Fruit fly (Drosophila melanogaster) whole organism, embryonic: ENCODE data around the gene Sidpn.
A peak's percentile ranks its signal among the peaks of the same experiment; 100 is the strongest.

Experiments used
- Adf1 ChIP-seq: fragments of 200-800 bp; sonication (Bioruptor generic); IDR thresholded peaks from 2 replicates; pipeline ENCODE4 v1.3.6; 2022; ENCODE audit warnings: missing biosample characterization, missing genetic modification characterization
- BtbVII ChIP-seq: fragments of 200-800 bp; sonication (Bioruptor generic); optimal IDR thresholded peaks from 3 replicates; lab custom pipeline; 2017; ENCODE audit warnings: missing biosample characterization, mild to moderate bottlenecking, missing genetic modification characterization
- Bteb2 ChIP-seq: fragments of 200-800 bp; sonication (Bioruptor generic); optimal IDR thresholded peaks from 2 replicates; lab custom pipeline; 2016; ENCODE audit warnings: missing biosample characterization, missing genetic modification characterization
- CG10543 ChIP-seq: fragments of 200-800 bp; sonication (Bioruptor generic); optimal IDR thresholded peaks from 3 replicates; lab custom pipeline; 2017; ENCODE audit warnings: missing biosample characterization, mild to moderate bottlenecking, missing genetic modification characterization, moderate library complexity
- CG11247 ChIP-seq: fragments of 200-800 bp; sonication (Bioruptor generic); IDR thresholded peaks from 2 replicates; pipeline ENCODE4 v1.3.6; 2022; ENCODE audit warnings: missing biosample characterization, missing genetic modification characterization
- CG11504 ChIP-seq: fragments of 200-800 bp; sonication (Bioruptor generic); optimal IDR thresholded peaks from 3 replicates; lab custom pipeline; 2019; ENCODE audit warnings: missing biosample characterization, mild to moderate bottlenecking, missing genetic modification characterization, moderate library complexity
- CG11696 ChIP-seq: fragments of 200-800 bp; sonication (Bioruptor generic); IDR thresholded peaks from 2 replicates; pipeline ENCODE4 v1.3.6; 2022; ENCODE audit warnings: missing biosample characterization, missing genetic modification characterization
- CG1233 ChIP-seq: fragments of 200-800 bp; sonication (Bioruptor generic); optimal IDR thresholded peaks from 4 replicates; lab custom pipeline; 2018; ENCODE audit warnings: missing biosample characterization, mild to moderate bottlenecking, missing genetic modification characterization
- CG13287 ChIP-seq: fragments of 200-800 bp; sonication (Bioruptor generic); IDR thresholded peaks from 2 replicates; pipeline ENCODE4 v1.3.6; 2022; ENCODE audit warnings: missing biosample characterization, missing genetic modification characterization; ENCODE audit not compliant: partially characterized antibody
- CG13894 ChIP-seq: fragments of 200-800 bp; sonication (Bioruptor generic); optimal IDR thresholded peaks from 3 replicates; lab custom pipeline; 2018; ENCODE audit warnings: missing biosample characterization, mild to moderate bottlenecking, missing genetic modification characterization, moderate library complexity
- CG15073 ChIP-seq: fragments of 200-800 bp; sonication (Bioruptor generic); optimal IDR thresholded peaks from 2 replicates; lab custom pipeline; 2016; ENCODE audit warnings: missing biosample characterization, missing genetic modification characterization
- CG1603 ChIP-seq: fragments of 200-800 bp; sonication (Bioruptor generic); optimal IDR thresholded peaks from 2 replicates; lab custom pipeline; 2019; ENCODE audit warnings: missing biosample characterization, mild to moderate bottlenecking, missing genetic modification characterization, moderate library complexity
- CG18011 ChIP-seq: fragments of 200-800 bp; sonication (Bioruptor generic); optimal IDR thresholded peaks from 2 replicates; lab custom pipeline; 2017; ENCODE audit warnings: missing biosample characterization, missing genetic modification characterization, mild to moderate bottlenecking, moderate library complexity, missing genotype
- CG32767 ChIP-seq: fragments of 200-800 bp; sonication (Bioruptor generic); IDR thresholded peaks from 2 replicates; pipeline ENCODE4 v1.3.6; 2022; ENCODE audit warnings: missing biosample characterization, missing genetic modification characterization
- CG4360 ChIP-seq: fragments of 200-800 bp; sonication (Bioruptor generic); IDR thresholded peaks from 2 replicates; pipeline ENCODE4 v1.3.6; 2022; ENCODE audit warnings: missing biosample characterization, missing genetic modification characterization
- CG6175 ChIP-seq: fragments of 200-800 bp; sonication (Bioruptor generic); IDR thresholded peaks from 3 replicates; pipeline ENCODE4 v1.3.6; 2022; ENCODE audit warnings: missing biosample characterization, missing genetic modification characterization
- CG6654 ChIP-seq: fragments of 200-800 bp; sonication (Bioruptor generic); optimal IDR thresholded peaks from 2 replicates; lab custom pipeline; 2017; ENCODE audit warnings: missing biosample characterization, mild to moderate bottlenecking, missing genetic modification characterization
- CG8281 ChIP-seq: fragments of 200-800 bp; sonication (Bioruptor generic); optimal IDR thresholded peaks from 2 replicates; lab custom pipeline; 2018; ENCODE audit warnings: missing biosample characterization, mild to moderate bottlenecking, missing genetic modification characterization, moderate library complexity
- CG8478 ChIP-seq: fragments of >200 bp; optimal IDR thresholded peaks from 2 replicates; lab custom pipeline; 2018
- Deaf1 ChIP-seq: fragments of 200-800 bp; optimal IDR thresholded peaks from 3 replicates; lab custom pipeline; 2019; ENCODE audit warnings: missing biosample characterization, mild to moderate bottlenecking, missing genetic modification characterization, moderate library complexity
- Drgx ChIP-seq: fragments of 200-800 bp; sonication (Bioruptor generic); IDR thresholded peaks from 2 replicates; pipeline ENCODE4 v1.3.6; 2022; ENCODE audit warnings: missing biosample characterization, missing genetic modification characterization
- Hey ChIP-seq: fragments of 200-800 bp; sonication (Bioruptor generic); optimal IDR thresholded peaks from 3 replicates; lab custom pipeline; 2018; ENCODE audit warnings: missing biosample characterization, mild to moderate bottlenecking, missing genetic modification characterization
- Hmx ChIP-seq: fragments of 200-800 bp; sonication (Bioruptor generic); optimal IDR thresholded peaks from 2 replicates; lab custom pipeline; 2016; ENCODE audit warnings: missing biosample characterization, missing genetic modification characterization
- Hr51 ChIP-seq, 2 experiments: fragments of 200-800 bp; sonication (Bioruptor generic); optimal IDR thresholded peaks; 2 replicates in 1 of 2; 3 replicates in 1 of 2; lab custom pipeline; 2016 to 2018; ENCODE audit warnings: missing biosample characterization in 2 of 2, missing genetic modification characterization in 2 of 2, mild to moderate bottlenecking in 1 of 2, moderate library complexity in 1 of 2
- Lhr ChIP-seq: fragments of 200-800 bp; sonication (Bioruptor generic); optimal IDR thresholded peaks from 3 replicates; lab custom pipeline; 2017; ENCODE audit warnings: mild to moderate bottlenecking, missing biosample characterization, missing genetic modification reagents, missing genetic modification characterization
- Med ChIP-seq: fragments of 200-800 bp; sonication (Bioruptor generic); peaks from one replicate; lab custom pipeline; 2016; ENCODE audit warnings: missing biosample characterization, missing genetic modification characterization, mild to moderate bottlenecking, inconsistent platforms, moderate library complexity
- Neu2 ChIP-seq: fragments of 200-800 bp; sonication (Bioruptor generic); optimal IDR thresholded peaks from 3 replicates; lab custom pipeline; 2016; ENCODE audit warnings: missing biosample characterization, missing genetic modification characterization, borderline replicate concordance
- Sry-β ChIP-seq: fragments of 200-800 bp; sonication (Bioruptor generic); optimal IDR thresholded peaks from 2 replicates; lab custom pipeline; 2018; ENCODE audit warnings: missing biosample characterization, mild to moderate bottlenecking, missing genetic modification characterization, moderate library complexity
- Usf ChIP-seq: fragments of 200-800 bp; sonication (Bioruptor generic); optimal IDR thresholded peaks from 2 replicates; lab custom pipeline; 2017; ENCODE audit warnings: missing genotype, missing biosample characterization, missing genetic modification characterization
- abd-A ChIP-seq: fragments of 200-800 bp; sonication (Bioruptor generic); optimal IDR thresholded peaks from 3 replicates; lab custom pipeline; 2019; ENCODE audit warnings: missing biosample characterization, mild to moderate bottlenecking, missing genetic modification characterization, moderate library complexity
- cad ChIP-seq: fragments of >200 bp; optimal IDR thresholded peaks from 2 replicates; lab custom pipeline; 2017; ENCODE audit warnings: missing biosample characterization, missing genetic modification characterization
- cg ChIP-seq: fragments of 200-800 bp; sonication (Bioruptor generic); optimal IDR thresholded peaks from 3 replicates; lab custom pipeline; 2019; ENCODE audit warnings: missing biosample characterization, mild to moderate bottlenecking, missing genetic modification characterization, moderate library complexity
- chinmo ChIP-seq: fragments of 200-800 bp; sonication (Bioruptor generic); IDR thresholded peaks from 4 replicates; pipeline ENCODE4 v1.3.6; 2022; ENCODE audit warnings: missing biosample characterization, missing genetic modification characterization; ENCODE audit not compliant: partially characterized antibody
- crol ChIP-seq: fragments of 200-800 bp; sonication (Bioruptor generic); IDR thresholded peaks from 2 replicates; pipeline ENCODE4 v1.3.6; 2022; ENCODE audit warnings: missing biosample characterization, missing genetic modification characterization
- fd96Cb ChIP-seq: fragments of 200-800 bp; sonication (Bioruptor generic); optimal IDR thresholded peaks from 2 replicates; lab custom pipeline; 2018; ENCODE audit warnings: missing biosample characterization, mild to moderate bottlenecking, missing genetic modification characterization, moderate library complexity
- hbn ChIP-seq: fragments of 200-800 bp; sonication (Bioruptor generic); IDR thresholded peaks from 2 replicates; pipeline ENCODE4 v1.3.6; 2022; ENCODE audit warnings: missing biosample characterization, missing genetic modification characterization; ENCODE audit not compliant: partially characterized antibody
- mirr ChIP-seq: fragments of 200-800 bp; sonication (Bioruptor generic); optimal IDR thresholded peaks from 3 replicates; lab custom pipeline; 2018; ENCODE audit warnings: missing biosample characterization, mild to moderate bottlenecking, missing genetic modification characterization
- nom ChIP-seq: fragments of 200-800 bp; sonication (Bioruptor generic); optimal IDR thresholded peaks from 2 replicates; lab custom pipeline; 2017; ENCODE audit warnings: missing biosample characterization, missing genetic modification characterization, mild to moderate bottlenecking, moderate library complexity, missing genetic modification reagents
- ranshi ChIP-seq: fragments of 200-800 bp; sonication (Bioruptor generic); IDR thresholded peaks from 2 replicates; pipeline ENCODE4 v1.3.6; 2022; ENCODE audit warnings: missing biosample characterization, missing genetic modification characterization
- ro ChIP-seq: fragments of 200-800 bp; sonication (Bioruptor generic); IDR thresholded peaks from 2 replicates; pipeline ENCODE4 v1.3.6; 2022; ENCODE audit warnings: missing biosample characterization, missing genetic modification characterization
- schlank ChIP-seq: fragments of 200-800 bp; sonication (Bioruptor generic); optimal IDR thresholded peaks from 2 replicates; lab custom pipeline; 2018; ENCODE audit warnings: missing biosample characterization, mild to moderate bottlenecking, missing genetic modification characterization
- scrt ChIP-seq: fragments of 200-800 bp; sonication (Bioruptor generic); optimal IDR thresholded peaks from 2 replicates; lab custom pipeline; 2018; ENCODE audit warnings: missing biosample characterization, mild to moderate bottlenecking, missing genetic modification characterization, moderate library complexity
- trh ChIP-seq: fragments of 200-800 bp; sonication (Bioruptor generic); optimal IDR thresholded peaks from 2 replicates; lab custom pipeline; 2016; ENCODE audit warnings: missing biosample characterization, missing genetic modification characterization
- vfl ChIP-seq: fragments of 200-800 bp; sonication (Bioruptor generic); optimal IDR thresholded peaks from 2 replicates; lab custom pipeline; 2016; ENCODE audit warnings: missing biosample characterization, missing genetic modification characterization

Gene Sidpn

DNA sequence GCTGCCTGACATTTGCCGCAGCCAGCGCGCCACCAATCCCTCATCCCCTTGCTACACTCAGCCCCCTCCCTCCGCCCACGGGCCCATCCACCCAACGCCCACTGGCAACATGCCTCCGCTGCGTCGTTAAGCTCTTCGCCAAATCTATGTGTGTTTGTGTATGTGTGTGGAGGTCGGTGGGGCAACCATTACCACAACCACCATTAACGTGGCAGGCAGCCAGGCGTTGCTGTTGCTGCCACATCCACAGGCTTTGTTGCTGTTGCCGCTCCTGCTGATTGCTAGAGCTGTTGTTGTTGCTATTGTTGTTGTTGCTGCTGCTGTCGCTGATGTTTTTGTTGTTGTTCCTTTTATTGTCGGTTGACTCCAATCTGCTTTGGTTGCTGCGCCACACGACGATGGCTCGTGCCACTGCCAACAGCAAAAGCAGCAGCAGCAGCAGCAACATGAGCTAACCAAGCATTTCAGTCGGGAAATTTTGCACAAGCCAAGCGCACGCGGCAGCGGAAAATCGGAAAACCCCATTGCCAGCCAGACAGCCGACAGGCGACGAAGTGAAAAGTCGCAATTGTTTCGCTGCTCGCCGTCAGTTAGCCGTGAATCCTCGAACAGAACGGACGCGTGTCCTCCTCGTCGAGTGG, at the start of gene Sidpn:
Gene Sidpn, plus strand, starts transcription at position 465 of the 641 bp plus-strand sequence.
- TF ChIP-seq Deaf1 (tag; lab: Kevin White, UChicago) (peak; percentile 95), CG11504 (tag; lab: Kevin White, UChicago) (peak; percentile 75), CG18011 (no peak), Adf1 (GFP tag; lab: Robert Waterston, UW) (peak; percentile 77; the same call in 1 of the 2 replicates), CG8478 (lab: Kevin White, UChicago) (peak; percentile 60), ranshi (GFP tag; lab: Robert Waterston, UW) (0 out of 2 replicates have a peak, but pooled peaks have one; percentile 16), Hey (tag; lab: Kevin White, UChicago) (peak; percentile 89), CG11247 (GFP tag; lab: Robert Waterston, UW) (peak; percentile 18; the same call in 1 of the 2 replicates), scrt (GFP tag; lab: Kevin White, UChicago) (peak; percentile 40), schlank (tag; lab: Kevin White, UChicago) (no peak), Neu2 (GFP tag; lab: Kevin White, UChicago) (no peak), Usf (GFP tag; lab: Kevin White, UChicago) (no peak), crol (GFP tag; lab: Robert Waterston, UW) (peak; percentile 63), cg (GFP tag; lab: Kevin White, UChicago) (peak; percentile 3), CG4360 (peak; percentile 48; the same call in 1 of the 2 replicates), mirr (GFP tag; lab: Kevin White, UChicago) (peak; percentile 47), CG10543 (GFP tag; lab: Kevin White, UChicago) (peak; percentile 64), Hr51 (GFP tag; optimal IDR thresholded peaks at IDR 0.05; lab: Kevin White, UChicago) (peak in 1 of 2 experiments; percentile 52), CG13287 (peak; percentile 9; the same call in 1 of the 2 replicates), CG13894 (tag; lab: Kevin White, UChicago) (peak; percentile 19), CG6175 (GFP tag; lab: Robert Waterston, UW) (0 out of 3 replicates have a peak, but pooled peaks have one; percentile 12), Med (GFP tag; lab: Kevin White, UChicago) (peak; percentile 78), Hmx (no peak), abd-A (tag; lab: Kevin White, UChicago) (peak; percentile 99), chinmo (GFP tag; lab: Robert Waterston, UW) (0 out of 4 replicates have a peak, but pooled peaks have one; percentile 56)

DNA sequence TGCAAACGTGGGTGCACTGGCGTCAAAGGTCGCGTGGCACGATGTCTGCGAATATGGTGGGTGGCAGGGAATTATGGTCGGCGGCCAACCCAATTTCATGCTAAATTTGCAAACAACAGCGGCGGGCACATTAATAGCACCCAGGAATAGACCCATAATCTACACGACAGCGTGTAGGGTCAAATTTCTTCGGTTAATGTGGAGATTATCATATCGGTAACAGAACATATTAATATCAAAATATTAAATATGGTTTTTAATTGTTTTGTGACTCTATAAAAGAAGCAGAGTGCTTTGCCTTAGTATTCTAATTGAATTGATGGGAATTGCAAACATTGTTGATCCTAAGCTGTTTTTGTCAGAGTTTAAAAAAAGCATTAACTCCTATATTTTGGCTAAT, 48.6 kb upstream of the Sidpn start:
- peak; percentile 42 for TF ChIP-seq Hey (tag; lab: Kevin White, UChicago)
- TF ChIP-seq CG32767 (GFP tag; lab: Robert Waterston, UW): no peak
- no peak for TF ChIP-seq Sry-β (GFP tag; lab: Kevin White, UChicago)

DNA sequence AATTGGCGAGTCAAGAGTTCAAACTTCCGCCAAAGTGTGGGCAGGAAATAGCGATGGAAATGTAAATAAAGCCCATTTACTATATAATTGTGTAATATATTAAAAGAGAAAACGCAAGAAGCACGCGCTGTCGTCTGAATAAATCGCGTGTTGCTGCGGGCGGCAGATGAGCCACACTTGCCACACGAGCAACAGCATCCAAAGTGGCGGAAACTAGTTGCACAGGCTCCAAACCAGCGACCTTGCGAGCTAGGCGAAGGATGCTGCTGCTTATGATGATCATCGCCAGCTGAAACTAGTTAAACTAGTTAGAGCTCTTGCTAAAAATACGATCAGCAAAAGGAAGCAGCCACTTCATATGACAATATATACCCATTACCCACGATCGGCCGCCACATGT, 48.1 kb upstream of the Sidpn start:
- TF ChIP-seq fd96Cb (tag; lab: Kevin White, UChicago): no peak
- TF ChIP-seq Lhr (GFP tag; lab: Kevin White, UChicago): no peak
- peak; percentile 26 for TF ChIP-seq nom (GFP tag; lab: Kevin White, UChicago)
- 0 out of 2 replicates have a peak, but pooled peaks have one; percentile 12 for TF ChIP-seq CG32767 (GFP tag; lab: Robert Waterston, UW)
- no peak for TF ChIP-seq CG6654 (GFP tag; lab: Kevin White, UChicago)
- TF ChIP-seq ro (GFP tag; lab: Robert Waterston, UW): no peak

DNA sequence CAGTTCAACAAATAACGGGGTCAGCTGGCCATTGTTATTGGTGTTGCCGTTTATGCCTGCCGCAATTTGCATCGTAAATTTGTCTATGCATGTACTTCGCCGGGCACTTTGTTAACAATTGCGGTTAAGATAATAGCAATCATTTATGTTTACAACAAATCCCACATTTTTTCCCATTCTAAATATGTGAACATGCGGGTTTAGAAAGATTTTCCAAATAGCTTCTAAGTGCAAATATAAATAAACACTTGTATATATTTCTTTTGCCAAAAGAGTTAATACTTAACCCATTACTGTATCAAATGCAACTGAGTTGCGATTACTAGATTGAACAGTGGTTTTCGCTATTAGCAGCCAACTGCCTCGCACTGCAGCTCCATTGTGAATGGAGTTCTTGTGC, 46.5 kb upstream of the Sidpn start:
- TF ChIP-seq CG8281 (tag; lab: Kevin White, UChicago) (no peak), BtbVII (no peak), Bteb2 (GFP tag; lab: Kevin White, UChicago) (no peak), CG11696 (0 out of 2 replicates have a peak, but pooled peaks have one; percentile 13), trh (GFP tag; lab: Kevin White, UChicago) (no peak), Drgx (GFP tag; lab: Robert Waterston, UW) (peak; percentile 65; the same call in 1 of the 2 replicates), cad (GFP tag; lab: Kevin White, UChicago) (no peak), hbn (GFP tag; lab: Robert Waterston, UW) (no peak), vfl (GFP tag; lab: Kevin White, UChicago) (no peak), Med (GFP tag; lab: Kevin White, UChicago) (peak; percentile 34), CG15073 (GFP tag; lab: Kevin White, UChicago) (no peak), Sry-β (GFP tag; lab: Kevin White, UChicago) (no peak), CG1233 (GFP tag; lab: Kevin White, UChicago) (no peak), CG1603 (peak; percentile 12)
